Fruit fly (Drosophila melanogaster) whole organism, embryonic: ENCODE measurements around the gene Sec5.
A peak's percentile ranks its signal among the peaks of the same experiment; 100 is the strongest.

Source experiments
- CG16863 ChIP-seq: fragments of 200-800 bp; sonication (Bioruptor generic); optimal IDR thresholded peaks from 3 replicates; lab custom pipeline; 2016; ENCODE audit warnings: missing biosample characterization, missing genetic modification characterization
- CG17912 ChIP-seq: fragments of 200-800 bp; sonication (Bioruptor generic); optimal IDR thresholded peaks from 2 replicates; lab custom pipeline; 2018; ENCODE audit warnings: missing biosample characterization, mild to moderate bottlenecking, missing genetic modification characterization
- CG4282 ChIP-seq: fragments of 200-800 bp; sonication (Bioruptor generic); optimal IDR thresholded peaks from 2 replicates; lab custom pipeline; 2016; ENCODE audit warnings: missing biosample characterization, missing genetic modification characterization
- CG7357 ChIP-seq: fragments of 200-800 bp; sonication (Bioruptor generic); IDR thresholded peaks from 3 replicates; pipeline ENCODE4 v1.3.6; 2022; ENCODE audit warnings: missing biosample characterization, missing genetic modification characterization
- MESR4 ChIP-seq: fragments of 200-800 bp; sonication (Bioruptor generic); optimal IDR thresholded peaks from 2 replicates; lab custom pipeline; 2018; ENCODE audit warnings: missing biosample characterization, mild to moderate bottlenecking, missing genetic modification characterization, moderate library complexity
- ranshi ChIP-seq: fragments of 200-800 bp; sonication (Bioruptor generic); IDR thresholded peaks from 2 replicates; pipeline ENCODE4 v1.3.6; 2022; ENCODE audit warnings: missing biosample characterization, missing genetic modification characterization
- stwl ChIP-seq: fragments of 200-800 bp; sonication (Bioruptor generic); optimal IDR thresholded peaks from 3 replicates; lab custom pipeline; 2018; ENCODE audit warnings: missing biosample characterization, mild to moderate bottlenecking, missing genetic modification characterization, moderate library complexity

dm6 chr2L:3475948-3476347 is 18.8 kb downstream of the Sec5 start:
- TF ChIP-seq CG4282 (GFP tag; lab: Kevin White, UChicago) (no peak), MESR4 (GFP tag; lab: Kevin White, UChicago) (no peak), CG7357 (GFP tag; lab: Robert Waterston, UW) (0 out of 3 replicates have a peak, but pooled peaks have one; percentile 23), stwl (tag; lab: Kevin White, UChicago) (no peak), CG17912 (GFP tag; lab: Kevin White, UChicago) (no peak), ranshi (GFP tag; lab: Robert Waterston, UW) (no peak), CG16863 (GFP tag; lab: Kevin White, UChicago) (peak; percentile 1)
